Fruit fly (Drosophila melanogaster) whole organism, embryonic: ENCODE results near the gene UQCR-6.4L.

Experiments used
- Bgb ChIP-seq: fragments of 200-800 bp; sonication (Bioruptor generic); IDR thresholded peaks from 2 replicates; pipeline ENCODE4 v1.3.6; 2022; ENCODE audit warnings: missing biosample characterization, missing genetic modification characterization; ENCODE audit not compliant: partially characterized antibody
- CG10147 ChIP-seq: fragments of 200-800 bp; sonication (Bioruptor generic); optimal IDR thresholded peaks from 2 replicates; lab custom pipeline; 2019; ENCODE audit warnings: missing biosample characterization, mild to moderate bottlenecking, missing genetic modification characterization, moderate library complexity
- CG10274 ChIP-seq: fragments of 200-800 bp; sonication (Bioruptor generic); optimal IDR thresholded peaks from 3 replicates; lab custom pipeline; 2017; ENCODE audit warnings: missing biosample characterization, mild to moderate bottlenecking, missing genetic modification characterization
- CG11696 ChIP-seq: fragments of 200-800 bp; sonication (Bioruptor generic); IDR thresholded peaks from 2 replicates; pipeline ENCODE4 v1.3.6; 2022; ENCODE audit warnings: missing biosample characterization, missing genetic modification characterization
- CG12071 ChIP-seq: fragments of 200-800 bp; sonication (Bioruptor generic); optimal IDR thresholded peaks from 3 replicates; lab custom pipeline; 2018; ENCODE audit warnings: missing biosample characterization, mild to moderate bottlenecking, missing genetic modification characterization
- CG12299 ChIP-seq: fragments of 200-800 bp; sonication (Bioruptor generic); optimal IDR thresholded peaks from 2 replicates; lab custom pipeline; 2018; ENCODE audit warnings: missing biosample characterization, mild to moderate bottlenecking, missing genetic modification characterization
- CG13287 ChIP-seq: fragments of 200-800 bp; sonication (Bioruptor generic); IDR thresholded peaks from 2 replicates; pipeline ENCODE4 v1.3.6; 2022; ENCODE audit warnings: missing biosample characterization, missing genetic modification characterization; ENCODE audit not compliant: partially characterized antibody
- CG13894 ChIP-seq: fragments of 200-800 bp; sonication (Bioruptor generic); optimal IDR thresholded peaks from 3 replicates; lab custom pipeline; 2018; ENCODE audit warnings: missing biosample characterization, mild to moderate bottlenecking, missing genetic modification characterization, moderate library complexity
- CG14710 ChIP-seq: fragments of 200-800 bp; sonication (Bioruptor generic); optimal IDR thresholded peaks from 3 replicates; lab custom pipeline; 2019; ENCODE audit warnings: missing biosample characterization, mild to moderate bottlenecking, missing genetic modification characterization, moderate library complexity
- CG15696 ChIP-seq: fragments of 200-800 bp; sonication (Bioruptor generic); optimal IDR thresholded peaks from 2 replicates; lab custom pipeline; 2019; ENCODE audit warnings: missing biosample characterization, mild to moderate bottlenecking, missing genetic modification characterization, moderate library complexity
- CG17568 ChIP-seq: fragments of 200-800 bp; sonication (Bioruptor generic); optimal IDR thresholded peaks from 2 replicates; lab custom pipeline; 2018; ENCODE audit warnings: missing biosample characterization, mild to moderate bottlenecking, missing genetic modification characterization, moderate library complexity
- CG30431 ChIP-seq: fragments of 200-800 bp; sonication (Bioruptor generic); optimal IDR thresholded peaks from 2 replicates; lab custom pipeline; 2017; ENCODE audit warnings: missing biosample characterization, missing genetic modification characterization
- CG31441 ChIP-seq: fragments of 200-800 bp; sonication (Bioruptor generic); IDR thresholded peaks from 2 replicates; pipeline ENCODE4 v1.3.6; 2022; ENCODE audit warnings: missing biosample characterization, missing genetic modification characterization
- CG33213 ChIP-seq: fragments of 200-800 bp; sonication (Bioruptor generic); optimal IDR thresholded peaks from 3 replicates; lab custom pipeline; 2016; ENCODE audit warnings: missing biosample characterization, missing genetic modification characterization
- CG3995 ChIP-seq: fragments of 200-800 bp; sonication (Bioruptor generic); optimal IDR thresholded peaks from 3 replicates; lab custom pipeline; 2016; ENCODE audit warnings: missing biosample characterization, missing genetic modification characterization
- CG42726 ChIP-seq: fragments of 200-800 bp; sonication (Bioruptor generic); IDR thresholded peaks from 2 replicates; pipeline ENCODE4 v1.3.6; 2022; ENCODE audit warnings: missing biosample characterization, missing genetic modification characterization; ENCODE audit not compliant: partially characterized antibody
- CG4820 ChIP-seq: fragments of 200-800 bp; sonication (Bioruptor generic); optimal IDR thresholded peaks from 3 replicates; lab custom pipeline; 2016; ENCODE audit warnings: missing biosample characterization, missing genetic modification characterization
- CG8281 ChIP-seq: fragments of 200-800 bp; sonication (Bioruptor generic); optimal IDR thresholded peaks from 2 replicates; lab custom pipeline; 2018; ENCODE audit warnings: missing biosample characterization, mild to moderate bottlenecking, missing genetic modification characterization, moderate library complexity
- CG8478 ChIP-seq: fragments of >200 bp; optimal IDR thresholded peaks from 2 replicates; lab custom pipeline; 2018
- CG9609 ChIP-seq: fragments of 200-800 bp; sonication (Bioruptor generic); optimal IDR thresholded peaks from 3 replicates; lab custom pipeline; 2016; ENCODE audit warnings: missing biosample characterization, missing genetic modification characterization
- Dp ChIP-seq: fragments of 200-800 bp; sonication (Bioruptor generic); optimal IDR thresholded peaks from 2 replicates; lab custom pipeline; 2018; ENCODE audit warnings: missing biosample characterization, mild to moderate bottlenecking, missing genetic modification characterization, moderate library complexity
- E2f2 ChIP-seq: fragments of 200-800 bp; sonication (Bioruptor generic); IDR thresholded peaks from 2 replicates; pipeline ENCODE4 v1.3.6; 2022; ENCODE audit warnings: missing biosample characterization, missing genetic modification characterization
- HLH3B ChIP-seq: fragments of 200-800 bp; sonication (Bioruptor generic); IDR thresholded peaks from 2 replicates; pipeline ENCODE4 v1.3.6; 2022; ENCODE audit warnings: missing biosample characterization, missing genetic modification characterization
- HmgZ ChIP-seq: fragments of 200-800 bp; sonication (Bioruptor generic); optimal IDR thresholded peaks from 2 replicates; lab custom pipeline; 2018; ENCODE audit warnings: missing biosample characterization, mild to moderate bottlenecking, missing genetic modification characterization
- Med ChIP-seq: fragments of 200-800 bp; sonication (Bioruptor generic); peaks from one replicate; lab custom pipeline; 2016; ENCODE audit warnings: missing biosample characterization, missing genetic modification characterization, mild to moderate bottlenecking, inconsistent platforms, moderate library complexity
- Myb ChIP-seq: fragments of 200-800 bp; sonication (Bioruptor generic); optimal IDR thresholded peaks from 2 replicates; lab custom pipeline; 2016; ENCODE audit warnings: missing biosample characterization, missing genetic modification characterization
- NFAT ChIP-seq: fragments of 200-800 bp; sonication (Bioruptor generic); IDR thresholded peaks from 2 replicates; pipeline ENCODE4 v1.3.6; 2022; ENCODE audit warnings: missing biosample characterization, missing genetic modification characterization
- NK7.1 ChIP-seq: fragments of 200-800 bp; sonication (Bioruptor generic); optimal IDR thresholded peaks from 3 replicates; lab custom pipeline; 2016; ENCODE audit warnings: missing biosample characterization, missing genetic modification characterization
- Taf1 ChIP-seq: fragments of 200-800 bp; sonication (Bioruptor generic); IDR thresholded peaks from 2 replicates; pipeline ENCODE4 v1.3.6; 2022; ENCODE audit warnings: missing biosample characterization, missing genetic modification characterization
- YL-1 ChIP-seq: fragments of 200-800 bp; sonication (Bioruptor generic); optimal IDR thresholded peaks from 3 replicates; lab custom pipeline; 2017; ENCODE audit warnings: missing biosample characterization, mild to moderate bottlenecking, missing genetic modification characterization
- caup ChIP-seq: fragments of 200-800 bp; sonication (Bioruptor generic); optimal IDR thresholded peaks from 3 replicates; lab custom pipeline; 2017; ENCODE audit warnings: missing biosample characterization, mild to moderate bottlenecking, missing genetic modification characterization, moderate library complexity; ENCODE audit not compliant: severe bottlenecking
- dati ChIP-seq: fragments of 200-800 bp; sonication (Bioruptor generic); IDR thresholded peaks from 2 replicates; pipeline ENCODE4 v1.3.6; 2022; ENCODE audit warnings: missing biosample characterization, missing genetic modification characterization
- fd64A ChIP-seq: fragments of 200-800 bp; sonication (Bioruptor generic); optimal IDR thresholded peaks from 3 replicates; lab custom pipeline; 2018; ENCODE audit warnings: missing biosample characterization, mild to moderate bottlenecking, missing genetic modification characterization
- hth ChIP-seq: fragments of >200 bp; optimal IDR thresholded peaks from 2 replicates; lab custom pipeline; 2017; ENCODE audit warnings: inconsistent platforms
- ind ChIP-seq: fragments of 200-800 bp; sonication (Bioruptor generic); optimal IDR thresholded peaks from 3 replicates; lab custom pipeline; 2016; ENCODE audit warnings: missing biosample characterization, missing genetic modification characterization
- kni ChIP-seq: fragments of 200-800 bp; sonication (Bioruptor generic); optimal IDR thresholded peaks from 3 replicates; lab custom pipeline; 2017; ENCODE audit warnings: mild to moderate bottlenecking, missing biosample characterization, missing genetic modification reagents, missing genetic modification characterization
- knrl ChIP-seq: fragments of 200-800 bp; sonication (Bioruptor generic); IDR thresholded peaks from 3 replicates; pipeline ENCODE4 v1.3.6; 2022; ENCODE audit warnings: missing biosample characterization, missing genetic modification characterization; ENCODE audit not compliant: partially characterized antibody
- lbe ChIP-seq: fragments of 200-800 bp; sonication (Bioruptor generic); optimal IDR thresholded peaks from 2 replicates; lab custom pipeline; 2016; ENCODE audit warnings: missing biosample characterization, mild to moderate bottlenecking, missing genetic modification characterization
- nerfin-1 ChIP-seq: fragments of 200-800 bp; sonication (Bioruptor generic); optimal IDR thresholded peaks from 3 replicates; lab custom pipeline; 2019; ENCODE audit warnings: missing biosample characterization, mild to moderate bottlenecking, missing genetic modification characterization, moderate library complexity
- oc ChIP-seq: fragments of 200-800 bp; sonication (Bioruptor generic); optimal IDR thresholded peaks from 2 replicates; lab custom pipeline; 2018; ENCODE audit warnings: missing biosample characterization, mild to moderate bottlenecking, missing genetic modification characterization, moderate library complexity
- org-1 ChIP-seq: fragments of 200-800 bp; sonication (Bioruptor generic); optimal IDR thresholded peaks from 2 replicates; lab custom pipeline; 2017; ENCODE audit warnings: missing biosample characterization, missing genetic modification characterization
- pnt ChIP-seq: fragments of 200-800 bp; sonication (Bioruptor generic); optimal IDR thresholded peaks from 3 replicates; lab custom pipeline; 2016; ENCODE audit warnings: missing biosample characterization, missing genetic modification characterization
- pros ChIP-seq: fragments of 200-800 bp; sonication (Bioruptor generic); optimal IDR thresholded peaks from 3 replicates; lab custom pipeline; 2019; ENCODE audit warnings: missing biosample characterization, mild to moderate bottlenecking, missing genetic modification characterization, moderate library complexity
- pum ChIP-seq: fragments of 200-800 bp; sonication (Bioruptor generic); optimal IDR thresholded peaks from 2 replicates; lab custom pipeline; 2016; ENCODE audit warnings: missing biosample characterization, missing genetic modification characterization
- rib ChIP-seq: fragments of 200-800 bp; sonication (Bioruptor generic); IDR thresholded peaks from 2 replicates; pipeline ENCODE4 v1.3.6; 2022; ENCODE audit warnings: missing biosample characterization, missing genetic modification characterization
- sd ChIP-seq: fragments of 200-800 bp; sonication (Bioruptor generic); optimal IDR thresholded peaks from 3 replicates; lab custom pipeline; 2018; ENCODE audit warnings: missing biosample characterization, mild to moderate bottlenecking, missing genetic modification characterization, moderate library complexity
- sisA ChIP-seq: fragments of 200-800 bp; sonication (Bioruptor generic); IDR thresholded peaks from 2 replicates; pipeline ENCODE4 v1.3.6; 2022; ENCODE audit warnings: missing biosample characterization, missing genetic modification characterization
- tx ChIP-seq: fragments of 200-800 bp; sonication (Bioruptor generic); optimal IDR thresholded peaks from 2 replicates; lab custom pipeline; 2016; ENCODE audit warnings: missing biosample characterization, missing genetic modification characterization
- vfl ChIP-seq: fragments of 200-800 bp; sonication (Bioruptor generic); optimal IDR thresholded peaks from 2 replicates; lab custom pipeline; 2016; ENCODE audit warnings: missing biosample characterization, missing genetic modification characterization
- zen ChIP-seq: fragments of 200-800 bp; sonication (Bioruptor generic); optimal IDR thresholded peaks from 3 replicates; lab custom pipeline; 2018; ENCODE audit warnings: missing biosample characterization, mild to moderate bottlenecking, missing genetic modification characterization, moderate library complexity

UQCR-6.4L gene

dm6 chr3L:16582678-16583315, 16.2 kb downstream of the UQCR-6.4L start, which contains the start of gene Rpn12 (continued):
- TF ChIP-seq CG12299 (tag; lab: Kevin White, UChicago) (no peak), org-1 (GFP tag; lab: Kevin White, UChicago) (no peak), ind (GFP tag; lab: Kevin White, UChicago) (peak; percentile 37), dati (GFP tag; lab: Robert Waterston, UW) (no peak), Med (peak; percentile 76), CG4820 (GFP tag; lab: Kevin White, UChicago) (no peak), tx (GFP tag; lab: Kevin White, UChicago) (no peak), CG33213 (GFP tag; lab: Kevin White, UChicago) (no peak), Dp (GFP tag; lab: Kevin White, UChicago) (peak; percentile 28), lbe (GFP tag; lab: Kevin White, UChicago) (peak; percentile 27), zen (tag; lab: Kevin White, UChicago) (peak; percentile 50), nerfin-1 (peak; percentile 29), CG8281 (no peak), CG17568 (no peak), vfl (GFP tag; lab: Kevin White, UChicago) (no peak), fd64A (GFP tag; lab: Kevin White, UChicago) (no peak), CG11696 (GFP tag; lab: Robert Waterston, UW) (no peak), CG15696 (tag; lab: Kevin White, UChicago) (no peak), pum (GFP tag; lab: Kevin White, UChicago) (peak; percentile 10), CG30431 (GFP tag; lab: Kevin White, UChicago) (no peak), sisA (no peak), E2f2 (peak; percentile 40; the same call in 1 of the 2 replicates), Bgb (GFP tag; lab: Robert Waterston, UW) (peak; percentile 81), CG14710 (tag; lab: Kevin White, UChicago) (peak; percentile 38), hth (lab: Kevin White, UChicago) (no peak), caup (no peak), kni (GFP tag; lab: Kevin White, UChicago) (no peak), NFAT (GFP tag; lab: Robert Waterston, UW) (peak; percentile 28; the same call in 1 of the 2 replicates), CG13287 (GFP tag; lab: Robert Waterston, UW) (peak; percentile 85), CG13894 (tag; lab: Kevin White, UChicago) (peak; percentile 66)
- TF ChIP-seq, all 482 proteins: peak for 152

- TF ChIP-seq NK7.1 (GFP tag; lab: Kevin White, UChicago) (no peak), CG9609 (GFP tag; lab: Kevin White, UChicago) (no peak), pnt (GFP tag; lab: Kevin White, UChicago) (no peak), CG8478 (lab: Kevin White, UChicago) (no peak), CG12071 (GFP tag; lab: Kevin White, UChicago) (no peak), CG10274 (GFP tag; lab: Kevin White, UChicago) (no peak), Myb (peak; percentile 70), CG3995 (peak; percentile 100), HmgZ (tag; lab: Kevin White, UChicago) (peak; percentile 75), CG42726 (peak; percentile 44; the same call in 1 of the 2 replicates), CG10147 (peak; percentile 19), CG31441 (GFP tag; lab: Robert Waterston, UW) (peak; percentile 96), Taf1 (GFP tag; lab: Robert Waterston, UW) (no peak), rib (no peak), pros (no peak), HLH3B (GFP tag; lab: Robert Waterston, UW) (no peak), YL-1 (GFP tag; lab: Kevin White, UChicago) (peak; percentile 92), knrl (GFP tag; lab: Robert Waterston, UW) (peak; percentile 35; the same call in 1 of the 3 replicates), sd (tag; lab: Kevin White, UChicago) (peak; percentile 63), oc (no peak), CG13287 (GFP tag; lab: Robert Waterston, UW) (peak; percentile 19; the same call in 1 of the 2 replicates)
Measured at dm6 chr3L:16584074-16584578, 17.6 kb downstream of the UQCR-6.4L start, which contains the start of gene UQCR-C2. Gene UQCR-C2, plus strand, starts transcription at chr3L:16584124.
